Fruit fly (Drosophila melanogaster) Kc167 (cell line): ENCODE measurements around the gene Irk1.
A peak's percentile ranks its signal among the peaks of the same experiment; 100 is the strongest.

Experiments used
- Myc ChIP-seq: fragments of >200 bp; optimal IDR thresholded peaks from 2 replicates; lab custom pipeline; 2017; ENCODE audit warnings: missing external identifiers
- Sin3A ChIP-seq: fragments of >200 bp; optimal IDR thresholded peaks from 2 replicates; lab custom pipeline; 2018; ENCODE audit warnings: missing external identifiers
- h ChIP-seq: fragments of >200 bp; optimal IDR thresholded peaks from 3 replicates; lab custom pipeline; 2018; ENCODE audit warnings: missing external identifiers
- insv ChIP-seq: fragments of >200 bp; optimal IDR thresholded peaks from 3 replicates; lab custom pipeline; 2018; ENCODE audit warnings: missing external identifiers
- psq ChIP-seq: fragments of >200 bp; optimal IDR thresholded peaks from 2 replicates; lab custom pipeline; 2017; ENCODE audit warnings: missing external identifiers
- ttk ChIP-seq: sonication (Bioruptor generic); optimal IDR thresholded peaks from 2 replicates; lab custom pipeline; 2017; ENCODE audit warnings: missing external identifiers

Irk1 gene

DNA sequence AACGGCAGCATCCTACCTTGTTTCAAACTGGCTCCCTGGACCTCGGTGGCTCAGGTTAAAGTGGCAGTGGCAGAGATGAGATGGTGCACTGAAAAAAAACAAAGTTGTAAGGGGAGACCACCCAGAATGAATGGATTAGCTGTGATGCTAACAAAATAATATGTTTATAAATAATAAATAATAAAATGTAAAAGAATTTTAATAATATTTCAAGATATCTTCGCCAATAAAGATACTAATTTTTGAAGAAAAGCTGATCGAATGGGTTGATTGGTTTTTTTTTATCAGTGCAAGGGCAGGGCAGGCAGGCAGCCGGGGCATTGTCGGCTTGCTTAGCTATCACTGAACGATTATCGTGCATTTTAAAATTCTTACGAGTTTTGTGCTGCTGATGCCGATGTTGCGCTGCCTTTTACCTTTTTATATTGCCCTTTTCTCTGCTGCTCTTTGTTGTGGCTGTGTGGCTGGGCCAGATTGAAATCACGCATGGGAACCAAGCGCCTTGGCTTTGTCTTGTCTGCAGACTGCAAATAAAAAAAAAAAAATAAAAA lies 19.0 kb upstream of the Irk1 start:
- no peak for TF ChIP-seq Myc (lab: Kevin White, UChicago)
- no peak for TF ChIP-seq h (lab: Kevin White, UChicago)
- TF ChIP-seq psq (lab: Kevin White, UChicago): no peak
- no peak for TF ChIP-seq insv (lab: Kevin White, UChicago)

DNA sequence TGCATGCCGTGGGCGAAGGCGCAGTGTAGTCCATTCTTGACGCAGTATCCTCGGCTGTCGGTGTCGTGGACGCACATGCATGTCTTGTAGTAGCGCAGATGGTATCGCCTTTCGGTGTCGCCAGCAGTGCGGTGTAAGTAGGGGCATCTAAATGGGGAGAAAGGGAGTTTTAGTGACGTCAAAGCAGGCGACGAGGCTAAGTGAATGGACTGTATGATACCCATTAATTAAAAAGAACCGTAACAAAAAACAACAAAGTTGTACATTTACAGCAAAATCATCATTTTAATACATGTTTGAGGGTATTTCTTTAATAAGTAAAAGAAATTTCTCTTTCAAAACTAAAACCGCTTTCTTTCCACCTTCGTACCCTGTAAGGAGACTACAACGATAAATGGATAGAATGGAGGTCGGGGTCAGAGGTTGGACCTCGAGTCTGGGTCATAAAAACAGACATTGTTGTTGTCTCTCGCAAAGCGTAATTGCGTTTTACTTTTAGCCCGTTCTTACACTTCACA lies 11.7 kb upstream of the Irk1 start:
- no peak for TF ChIP-seq psq (lab: Kevin White, UChicago)
- no peak for TF ChIP-seq Sin3A
- no peak for TF ChIP-seq Myc (lab: Kevin White, UChicago)
- no peak for TF ChIP-seq insv (lab: Kevin White, UChicago)
- no peak for TF ChIP-seq ttk
- TF ChIP-seq h (lab: Kevin White, UChicago): no peak

DNA sequence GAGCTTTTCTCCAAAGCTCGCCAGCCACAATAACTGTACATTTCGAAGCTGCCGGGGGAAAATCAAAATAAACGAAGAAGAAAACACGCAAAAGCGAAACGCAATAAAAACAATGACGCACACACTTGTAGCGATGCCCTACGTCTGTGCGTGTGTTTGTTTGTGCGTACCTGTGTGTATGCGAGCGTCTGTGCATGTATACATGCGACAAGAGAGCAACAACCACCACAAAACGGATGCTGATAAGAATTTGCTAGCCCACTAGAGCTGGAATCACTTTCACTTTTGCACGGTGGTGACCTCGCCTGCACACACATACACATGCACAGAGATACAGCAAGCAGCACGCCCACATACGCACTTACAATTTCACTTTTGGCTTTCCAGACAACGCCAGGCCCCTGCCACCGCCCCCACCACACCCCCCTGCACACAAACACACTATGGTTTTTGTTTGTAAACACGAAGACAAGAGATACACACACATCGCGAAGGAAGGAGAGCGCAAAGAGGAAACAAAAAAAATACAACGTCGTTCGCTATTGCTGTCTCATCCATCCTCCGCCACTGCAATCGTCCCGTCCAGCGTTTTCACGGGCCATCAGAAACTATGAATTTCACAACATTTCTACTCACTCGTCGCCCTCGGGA lies 11.1 kb upstream of the Irk1 start:
- TF ChIP-seq Myc (lab: Kevin White, UChicago) (no peak), psq (lab: Kevin White, UChicago) (peak; percentile 63)

DNA sequence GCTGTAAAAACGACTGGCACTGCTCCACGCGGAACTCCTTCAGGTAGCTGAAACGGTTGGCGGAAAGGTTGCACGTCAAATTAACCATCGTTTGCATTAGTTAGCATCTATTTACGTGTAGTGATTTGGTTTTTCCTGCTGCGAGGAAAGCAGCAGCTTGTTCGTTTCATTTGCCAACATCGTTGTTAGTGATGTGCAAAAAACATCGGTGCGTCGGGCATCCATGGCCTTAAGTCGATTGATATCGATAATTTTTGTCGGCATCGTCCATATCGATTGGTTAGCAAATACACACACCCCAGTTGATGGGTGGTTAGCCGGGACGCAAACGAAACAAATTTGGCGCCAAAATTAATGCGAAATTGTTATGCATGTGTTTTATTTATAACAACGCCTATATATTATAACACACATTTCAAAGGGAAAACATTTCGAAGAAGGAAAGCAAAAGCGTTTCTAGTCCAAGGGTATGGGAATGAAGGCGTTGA lies 10.4 kb upstream of the Irk1 start, which contains the start of gene unk:
unk (minus strand) TSS at position 199 of the 488 bp plus-strand sequence.
- no peak for TF ChIP-seq Sin3A
- TF ChIP-seq h (lab: Kevin White, UChicago): no peak
- no peak for TF ChIP-seq Myc (lab: Kevin White, UChicago)
- TF ChIP-seq insv (lab: Kevin White, UChicago): no peak
- TF ChIP-seq ttk: no peak
- TF ChIP-seq psq (lab: Kevin White, UChicago): no peak

DNA sequence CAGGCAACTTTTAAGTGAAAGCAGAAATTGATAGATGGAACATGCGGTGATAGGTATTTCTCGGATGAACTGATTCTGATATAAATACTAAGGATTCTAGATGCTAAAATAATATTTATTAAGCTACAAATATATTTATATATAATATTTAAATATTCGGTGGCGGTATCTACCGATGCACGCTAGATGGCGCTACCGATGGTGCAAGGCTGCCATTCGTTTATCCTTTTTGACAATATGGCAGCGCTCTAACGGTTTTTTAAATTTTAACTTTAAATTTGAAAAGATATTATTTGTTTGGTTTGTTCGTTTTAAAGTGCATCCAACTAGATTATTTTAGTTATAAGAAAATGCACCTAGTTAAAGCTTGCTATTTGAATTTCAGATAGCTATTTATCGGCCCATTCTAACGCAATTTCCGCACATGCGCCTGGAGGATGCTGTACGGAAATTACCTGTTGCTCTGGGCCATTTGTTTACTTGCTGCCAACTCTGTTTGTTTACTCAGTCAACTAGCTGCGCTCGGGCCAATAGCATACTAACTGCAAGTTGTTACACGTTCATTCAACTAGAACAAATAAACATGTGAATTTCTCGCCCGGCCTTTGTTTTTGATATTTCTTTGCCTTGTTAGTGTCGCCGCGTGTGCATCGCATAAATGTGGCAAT lies 8.7 kb upstream of the Irk1 start, which contains the start of gene VhaAC39-2:
VhaAC39-2 (minus strand) TSS at position 28 of the 668 bp plus-strand sequence.
- TF ChIP-seq ttk: no peak
- no peak for TF ChIP-seq psq (lab: Kevin White, UChicago)
- no peak for TF ChIP-seq Myc (lab: Kevin White, UChicago)
- no peak for TF ChIP-seq h (lab: Kevin White, UChicago)
- TF ChIP-seq Sin3A: no peak
- no peak for TF ChIP-seq insv (lab: Kevin White, UChicago)

DNA sequence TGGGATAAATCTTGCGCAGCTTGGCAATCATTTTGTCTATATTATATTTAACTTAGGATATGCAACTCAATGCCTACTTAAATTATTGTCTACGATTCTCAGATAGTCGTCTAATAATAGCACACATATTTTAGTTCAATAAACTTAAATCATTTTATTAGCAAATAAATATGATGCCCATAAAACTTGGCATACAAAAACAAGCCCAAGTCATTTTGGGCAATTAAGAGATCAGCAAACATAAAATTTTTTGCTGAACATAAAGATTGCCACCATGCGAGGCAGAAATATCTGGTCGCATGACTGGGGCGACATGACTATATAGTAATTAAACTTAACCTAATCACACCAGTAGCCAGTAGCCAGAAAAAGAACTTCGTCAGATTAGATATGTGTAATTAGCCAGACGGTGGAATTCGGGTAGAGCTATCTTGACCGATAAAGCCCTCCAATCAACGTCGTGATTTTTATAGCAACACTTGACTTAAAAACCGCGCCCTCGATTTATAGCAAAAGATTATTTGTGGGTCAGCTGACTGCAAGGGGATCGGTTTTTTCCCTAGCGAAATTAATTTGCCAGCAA lies 6.7 kb upstream of the Irk1 start, which contains the start of gene CG13829:
CG13829 (minus strand) TSS at position 51 of the 583 bp plus-strand sequence.
- TF ChIP-seq insv (lab: Kevin White, UChicago): no peak
- TF ChIP-seq ttk: no peak
- TF ChIP-seq psq (lab: Kevin White, UChicago): no peak
- no peak for TF ChIP-seq Sin3A
- TF ChIP-seq Myc (lab: Kevin White, UChicago): no peak
- no peak for TF ChIP-seq h (lab: Kevin White, UChicago)

dm6 chr3R:23164134-23164533 lies 4.0 kb upstream of the Irk1 start:
- TF ChIP-seq Myc (lab: Kevin White, UChicago): no peak
- no peak for TF ChIP-seq Sin3A
- no peak for TF ChIP-seq ttk
- no peak for TF ChIP-seq psq (lab: Kevin White, UChicago)
- no peak for TF ChIP-seq insv (lab: Kevin White, UChicago)
- TF ChIP-seq h (lab: Kevin White, UChicago): no peak

DNA sequence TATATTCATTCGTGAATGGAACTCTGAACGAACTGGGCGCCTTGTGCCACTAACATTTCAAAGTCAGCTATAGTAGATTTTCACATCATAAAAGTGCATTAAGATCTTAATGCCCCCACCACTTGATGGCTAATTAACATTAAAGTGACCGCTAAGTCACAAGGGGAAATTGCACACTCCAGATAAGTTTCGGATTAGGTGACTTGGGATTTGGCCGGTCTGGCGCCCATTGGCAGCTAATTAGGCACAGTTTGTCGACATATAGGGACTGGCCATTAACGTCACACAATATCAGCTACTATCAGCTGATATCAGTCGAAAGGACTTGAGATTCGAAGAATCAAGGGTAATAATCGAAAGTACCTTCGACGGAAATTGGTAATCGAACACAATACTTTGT lies 3.5 kb upstream of the Irk1 start:
- TF ChIP-seq h (lab: Kevin White, UChicago): no peak
- no peak for TF ChIP-seq Sin3A
- TF ChIP-seq Myc (lab: Kevin White, UChicago): no peak
- TF ChIP-seq ttk: no peak
- no peak for TF ChIP-seq psq (lab: Kevin White, UChicago)
- TF ChIP-seq insv (lab: Kevin White, UChicago): no peak

DNA sequence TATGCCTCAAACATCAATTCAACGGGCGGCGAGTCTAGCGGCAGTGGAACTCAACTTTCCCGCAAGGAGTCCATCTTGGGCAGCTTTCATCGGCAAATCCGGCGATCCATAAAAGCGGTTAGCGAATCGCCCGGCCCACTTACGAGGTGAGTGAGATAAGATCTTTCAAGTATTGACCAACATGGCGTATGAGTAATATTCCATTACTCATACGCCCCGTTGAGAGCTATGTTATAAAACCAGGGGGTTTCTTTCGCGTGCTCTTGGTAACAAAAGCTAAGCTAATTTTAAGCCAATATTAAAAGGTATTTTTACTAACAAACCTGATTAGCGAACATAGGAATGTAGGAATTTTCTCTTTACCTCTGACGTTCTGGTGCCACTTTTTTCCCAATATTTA lies 2.2 kb downstream of the Irk1 start:
- TF ChIP-seq ttk (no peak), h (lab: Kevin White, UChicago) (no peak), insv (lab: Kevin White, UChicago) (no peak), psq (lab: Kevin White, UChicago) (no peak), Myc (lab: Kevin White, UChicago) (no peak), Sin3A (no peak)

dm6 chr3R:23171867-23172266 lies 3.8 kb downstream of the Irk1 start:
- TF ChIP-seq Sin3A (no peak), psq (lab: Kevin White, UChicago) (no peak), Myc (lab: Kevin White, UChicago) (no peak), ttk (no peak)

dm6 chr3R:23173393-23173981 lies 5.4 kb downstream of the Irk1 start, which contains the start of gene CG46310:
Gene CG46310 (plus strand): TSS chr3R:23173873.
- no peak for TF ChIP-seq Sin3A
- TF ChIP-seq Myc (lab: Kevin White, UChicago): no peak
- TF ChIP-seq insv (lab: Kevin White, UChicago): no peak
- TF ChIP-seq h (lab: Kevin White, UChicago): no peak
- TF ChIP-seq psq (lab: Kevin White, UChicago): no peak
- no peak for TF ChIP-seq ttk
